Fruit fly (Drosophila melanogaster): Measurements from ENCODE around the gene Axs.
A peak's percentile ranks its signal among the peaks of the same experiment; 100 is the strongest.

Gene Axs

dm6 chrX:16640260-16641100, 43.2 kb downstream of the Axs start, which contains the start of the genes SNRPG and mthl1 (continued):
- TF ChIP-seq fd102C (GFP tag; optimal IDR thresholded peaks at IDR 0.05) (peak; percentile 7), sisA (GFP tag; IDR thresholded peaks at IDR 0.05) (peak; percentile 95), vnd (GFP tag; IDR thresholded peaks at IDR 0.05; ENCODE audit: partially characterized antibody) (peak; percentile 66), Abd-B (GFP tag; optimal IDR thresholded peaks at IDR 0.05) (peak; percentile 87), lab (GFP tag; optimal IDR thresholded peaks at IDR 0.05) (peak; percentile 81), CG10274 (GFP tag; optimal IDR thresholded peaks at IDR 0.05) (peak; percentile 24), CG10654 (GFP tag; optimal IDR thresholded peaks at IDR 0.05) (peak; percentile 68), CG11456 (GFP tag; IDR thresholded peaks at IDR 0.05) (peak; percentile 94), CG33213 (GFP tag; optimal IDR thresholded peaks at IDR 0.05) (peak; percentile 54), ro (GFP tag; IDR thresholded peaks at IDR 0.05) (peak; percentile 78), Awh (GFP tag; IDR thresholded peaks at IDR 0.05) (peak; percentile 90), Fer1 (GFP tag; optimal IDR thresholded peaks at IDR 0.05) (peak; percentile 3), gsb-n (tag; optimal IDR thresholded peaks at IDR 0.05) (peak; percentile 55), tio (GFP tag; optimal IDR thresholded peaks at IDR 0.05) (peak; percentile 86), dpn (GFP tag; optimal IDR thresholded peaks at IDR 0.05) (peak; percentile 38 to 81), HmgD (GFP tag; optimal IDR thresholded peaks at IDR 0.05) (peak; percentile 38), CG3163 (GFP tag; optimal IDR thresholded peaks at IDR 0.05) (peak; percentile 43), CG4854 (GFP tag; optimal IDR thresholded peaks at IDR 0.05) (peak; percentile 63), CG17802 (tag; optimal IDR thresholded peaks at IDR 0.05) (peak; percentile 94), Nf-YA (GFP tag; IDR thresholded peaks at IDR 0.05) (peak; percentile 61; the same call in 1 of the 2 replicates), bowl (GFP tag; IDR thresholded peaks at IDR 0.05) (peak; percentile 72; the same call in 1 of the 2 replicates), CG1233 (GFP tag; optimal IDR thresholded peaks at IDR 0.05) (peak; percentile 71), CG17568 (GFP tag; optimal IDR thresholded peaks at IDR 0.05) (no peak), Deaf1 (tag; optimal IDR thresholded peaks at IDR 0.05) (no peak), Poxn (GFP tag; IDR thresholded peaks at IDR 0.05) (peak; percentile 65), CG8359 (GFP tag; optimal IDR thresholded peaks at IDR 0.05; ENCODE audit: borderline replicate concordance) (no peak), eyg (GFP tag; optimal IDR thresholded peaks at IDR 0.05) (peak; percentile 43), CG15073 (GFP tag; optimal IDR thresholded peaks at IDR 0.05) (peak; percentile 44), Spps (tag; optimal IDR thresholded peaks at IDR 0.05) (peak; percentile 13), danr (GFP tag; IDR thresholded peaks at IDR 0.05) (peak; percentile 76), crp (GFP tag; optimal IDR thresholded peaks at IDR 0.05) (peak in 1 of 2 experiments; percentile 30), nerfin-1 (tag; optimal IDR thresholded peaks at IDR 0.05) (peak; percentile 37), trh (GFP tag; optimal IDR thresholded peaks at IDR 0.05) (peak; percentile 2), vfl (GFP tag; optimal IDR thresholded peaks at IDR 0.05) (peak; percentile 82), psq (GFP tag; optimal IDR thresholded peaks at IDR 0.05) (peak; percentile 23), Dll (GFP tag; IDR thresholded peaks at IDR 0.05; ENCODE audit: partially characterized antibody) (peak; percentile 79), CG7372 (GFP tag; IDR thresholded peaks at IDR 0.05) (peak; percentile 90), Dref (GFP tag; IDR thresholded peaks at IDR 0.05) (peak; percentile 53), CG31224 (GFP tag; IDR thresholded peaks at IDR 0.05) (peak; percentile 83), CG8944 (GFP tag; optimal IDR thresholded peaks at IDR 0.05) (peak; percentile 72), hth (optimal IDR thresholded peaks at IDR 0.05) (no peak), CG7987 (GFP tag; optimal IDR thresholded peaks at IDR 0.05) (peak; percentile 8), unpg (GFP tag; optimal IDR thresholded peaks at IDR 0.05) (peak; percentile 65), Oli (tag; optimal IDR thresholded peaks at IDR 0.05) (peak; percentile 72), D19B (GFP tag; optimal IDR thresholded peaks at IDR 0.05) (peak; percentile 70), CG7745 (tag; optimal IDR thresholded peaks at IDR 0.05) (no peak), Hey (tag; optimal IDR thresholded peaks at IDR 0.05) (no peak), Fer2 (tag; optimal IDR thresholded peaks at IDR 0.05) (peak; percentile 66), br (optimal IDR thresholded peaks at IDR 0.05) (no peak)

Measured in whole organism, embryonic.